Fruit fly (Drosophila melanogaster): ENCODE results near the gene TTLL1A.

dm6 chrX:17167304-17167703 is 35.1 kb downstream of the TTLL1A start:
- no peak for TF ChIP-seq svp (GFP tag)
- no peak for TF ChIP-seq achi (GFP tag; optimal IDR thresholded peaks at IDR 0.05)
- no peak for TF ChIP-seq fd85E (GFP tag; optimal IDR thresholded peaks at IDR 0.05)
- TF ChIP-seq Hr39 (GFP tag; optimal IDR thresholded peaks at IDR 0.05): no peak
- no peak for TF ChIP-seq Eip75B (GFP tag; optimal IDR thresholded peaks at IDR 0.05)
- TF ChIP-seq spab (GFP tag; optimal IDR thresholded peaks at IDR 0.05): no peak
- no peak for TF ChIP-seq ss (GFP tag; optimal IDR thresholded peaks at IDR 0.05)
- TF ChIP-seq CG10669 (GFP tag; optimal IDR thresholded peaks at IDR 0.05): no peak
- no peak for TF ChIP-seq CG15336 (GFP tag; IDR thresholded peaks at IDR 0.05)
- no peak for TF ChIP-seq acj6 (GFP tag; optimal IDR thresholded peaks at IDR 0.05)
- TF ChIP-seq dac (GFP tag; optimal IDR thresholded peaks at IDR 0.05): no peak
- TF ChIP-seq OdsH (GFP tag; optimal IDR thresholded peaks at IDR 0.05): no peak

Measured in whole organism, prepupa.